Fruit fly (Drosophila melanogaster) whole organism, adult: ENCODE data around the gene Gr5a.

Source experiments
- CG11617 ChIP-seq: fragments of 200-800 bp; sonication (Bioruptor generic); optimal IDR thresholded peaks from 2 replicates; lab custom pipeline; 2017; ENCODE audit warnings: mild to moderate bottlenecking, missing biosample characterization, missing genetic modification reagents, missing genetic modification characterization
- CG12768 ChIP-seq: fragments of 200-800 bp; sonication (Bioruptor generic); optimal IDR thresholded peaks from 2 replicates; lab custom pipeline; 2017; ENCODE audit warnings: missing biosample characterization, missing genetic modification characterization, mild to moderate bottlenecking, moderate library complexity, missing genetic modification reagents
- CG14711 ChIP-seq: fragments of 200-800 bp; sonication (Bioruptor generic); optimal IDR thresholded peaks from 2 replicates; lab custom pipeline; 2018; ENCODE audit warnings: missing biosample characterization, mild to moderate bottlenecking, missing genetic modification characterization, moderate library complexity
- CG1620 ChIP-seq: fragments of 200-800 bp; sonication (Bioruptor generic); optimal IDR thresholded peaks from 2 replicates; lab custom pipeline; 2016; ENCODE audit warnings: missing biosample characterization, missing genetic modification characterization
- CG33017 ChIP-seq: fragments of 200-800 bp; sonication (Bioruptor generic); optimal IDR thresholded peaks from 2 replicates; lab custom pipeline; 2018; ENCODE audit warnings: missing biosample characterization, mild to moderate bottlenecking, missing genetic modification characterization, moderate library complexity
- CG5204 ChIP-seq: fragments of 200-800 bp; sonication (Bioruptor generic); optimal IDR thresholded peaks from 2 replicates; lab custom pipeline; 2016; ENCODE audit warnings: missing biosample characterization, missing genetic modification characterization
- CG7045 ChIP-seq: fragments of 200-800 bp; sonication (Bioruptor generic); optimal IDR thresholded peaks from 2 replicates; lab custom pipeline; 2017; ENCODE audit warnings: missing biosample characterization, mild to moderate bottlenecking, missing genetic modification characterization
- CG7101 ChIP-seq: fragments of 200-800 bp; sonication (Bioruptor generic); optimal IDR thresholded peaks from 2 replicates; lab custom pipeline; 2018; ENCODE audit warnings: missing biosample characterization, mild to moderate bottlenecking, missing genetic modification characterization, moderate library complexity
- Clk ChIP-seq: fragments of 200-800 bp; sonication (Bioruptor generic); optimal IDR thresholded peaks from 2 replicates; lab custom pipeline; 2017; ENCODE audit warnings: missing biosample characterization, missing genetic modification characterization
- Crg-1 ChIP-seq: fragments of 200-800 bp; sonication (Bioruptor generic); optimal IDR thresholded peaks from 2 replicates; lab custom pipeline; 2016; ENCODE audit warnings: missing biosample characterization, missing genetic modification characterization
- Hr96 ChIP-seq: fragments of 200-800 bp; sonication (Bioruptor generic); optimal IDR thresholded peaks from 2 replicates; lab custom pipeline; 2016; ENCODE audit warnings: missing biosample characterization, missing genetic modification characterization
- Mnt ChIP-seq: fragments of 200-800 bp; sonication (Bioruptor generic); optimal IDR thresholded peaks from 2 replicates; lab custom pipeline; 2016; ENCODE audit warnings: missing biosample characterization, mild to moderate bottlenecking, missing genetic modification characterization
- bab1 ChIP-seq: fragments of 200-800 bp; sonication (Bioruptor generic); optimal IDR thresholded peaks from 3 replicates; lab custom pipeline; 2019; ENCODE audit warnings: missing biosample characterization, mild to moderate bottlenecking, missing genetic modification characterization, moderate library complexity
- cic ChIP-seq: fragments of 200-800 bp; sonication (Bioruptor generic); optimal IDR thresholded peaks from 2 replicates; lab custom pipeline; 2017; ENCODE audit warnings: missing biosample characterization, mild to moderate bottlenecking, missing genetic modification characterization, moderate library complexity
- cnc ChIP-seq, 2 experiments: fragments of >200 bp; optimal IDR thresholded peaks; 2 replicates each; lab custom pipeline; 2017
- kay ChIP-seq: fragments of 200-800 bp; sonication (Bioruptor generic); peaks from one replicate; lab custom pipeline; 2016; ENCODE audit warnings: missing biosample characterization, missing genetic modification characterization, borderline replicate concordance
- ovo ChIP-seq: fragments of 200-800 bp; sonication (Bioruptor generic); optimal IDR thresholded peaks from 2 replicates; lab custom pipeline; 2016; ENCODE audit warnings: missing biosample characterization, missing genetic modification characterization
- pad ChIP-seq: fragments of 200-800 bp; sonication (Bioruptor generic); optimal IDR thresholded peaks from 3 replicates; lab custom pipeline; 2017; ENCODE audit warnings: missing biosample characterization, missing genetic modification characterization, mild to moderate bottlenecking, moderate library complexity, missing genetic modification reagents
- tj ChIP-seq: fragments of 200-800 bp; sonication (Bioruptor generic); optimal IDR thresholded peaks from 3 replicates; lab custom pipeline; 2017; ENCODE audit warnings: missing biosample characterization, mild to moderate bottlenecking, missing genetic modification characterization, moderate library complexity
- toe ChIP-seq: fragments of 200-800 bp; sonication (Bioruptor generic); optimal IDR thresholded peaks from 2 replicates; lab custom pipeline; 2016; ENCODE audit warnings: missing biosample characterization, missing genetic modification characterization

Gr5a gene

DNA sequence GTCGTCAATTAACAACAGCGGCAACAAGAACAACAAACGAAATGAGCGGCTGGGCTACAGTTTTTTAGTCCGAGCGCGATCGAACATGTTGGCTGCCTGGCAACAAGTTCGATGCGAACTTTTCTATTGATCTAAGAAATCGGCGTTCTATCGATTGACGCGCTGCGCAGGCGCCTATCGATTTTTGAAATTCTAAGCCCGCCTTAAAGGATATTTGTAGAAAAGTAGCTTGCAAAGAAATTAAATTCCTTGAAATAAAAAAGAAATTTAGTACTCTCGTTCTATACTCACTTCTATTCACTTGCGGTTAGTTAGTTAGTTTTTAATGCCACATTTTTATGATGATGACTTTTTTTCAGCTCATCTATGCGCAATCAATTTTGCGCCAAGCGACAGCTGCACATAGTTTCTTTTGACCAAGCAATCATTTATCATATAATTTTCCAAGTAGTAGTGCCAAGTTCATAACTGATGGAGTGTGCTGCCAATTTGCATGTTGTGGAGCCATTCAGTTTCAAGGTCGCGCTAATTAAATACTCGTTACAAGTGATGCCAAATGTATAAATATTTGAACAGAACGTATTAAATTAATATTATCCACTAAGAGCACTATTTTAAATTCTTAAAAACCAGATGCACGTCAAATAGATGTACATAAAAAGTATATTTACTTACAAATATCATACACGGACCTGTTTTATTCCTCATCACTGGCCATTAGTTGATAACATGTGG is at the start of gene Gr5a, which contains the start of gene Tre1:
Gene Gr5a, plus strand, starts transcription at position 685 of the 735 bp plus-strand sequence.
Gene Tre1, minus strand, starts transcription at position 45 of the 735 bp plus-strand sequence.
- TF ChIP-seq ovo (GFP tag; lab: Kevin White, UChicago) (no peak), CG33017 (tag; lab: Kevin White, UChicago) (no peak), CG11617 (GFP tag; lab: Kevin White, UChicago) (no peak), cnc (optimal IDR thresholded peaks at IDR 0.05; lab: Kevin White, UChicago) (no peak), toe (GFP tag; lab: Kevin White, UChicago) (no peak), CG7045 (GFP tag; lab: Kevin White, UChicago) (no peak)

DNA sequence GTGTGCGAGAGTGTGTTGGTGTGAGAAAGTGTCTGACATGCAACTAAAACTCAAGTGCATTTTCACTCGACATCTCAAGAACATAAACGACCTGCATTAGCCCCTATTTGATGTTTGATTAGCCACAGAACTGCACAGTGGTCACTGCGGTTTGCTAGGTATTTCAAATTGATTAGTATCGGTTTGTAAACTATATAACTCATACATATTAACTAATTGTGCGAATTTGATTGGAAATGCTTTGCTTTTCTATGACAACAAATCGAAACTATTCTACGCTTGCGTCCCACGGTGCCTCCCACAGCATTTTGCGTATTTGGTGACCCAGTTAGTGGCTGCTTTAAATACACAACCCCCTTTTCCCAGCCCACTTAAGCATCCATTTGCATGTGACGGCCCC is 45.7 kb upstream of the Gr5a start:
- no peak for TF ChIP-seq cnc (optimal IDR thresholded peaks at IDR 0.05; lab: Kevin White, UChicago)
- TF ChIP-seq cic, result no peak
- no peak for TF ChIP-seq Mnt
- no peak for TF ChIP-seq CG1620 (GFP tag; lab: Kevin White, UChicago)
- no peak for TF ChIP-seq tj (GFP tag; lab: Kevin White, UChicago)
- TF ChIP-seq toe (GFP tag; lab: Kevin White, UChicago), result no peak
- no peak for TF ChIP-seq CG33017 (tag; lab: Kevin White, UChicago)

DNA sequence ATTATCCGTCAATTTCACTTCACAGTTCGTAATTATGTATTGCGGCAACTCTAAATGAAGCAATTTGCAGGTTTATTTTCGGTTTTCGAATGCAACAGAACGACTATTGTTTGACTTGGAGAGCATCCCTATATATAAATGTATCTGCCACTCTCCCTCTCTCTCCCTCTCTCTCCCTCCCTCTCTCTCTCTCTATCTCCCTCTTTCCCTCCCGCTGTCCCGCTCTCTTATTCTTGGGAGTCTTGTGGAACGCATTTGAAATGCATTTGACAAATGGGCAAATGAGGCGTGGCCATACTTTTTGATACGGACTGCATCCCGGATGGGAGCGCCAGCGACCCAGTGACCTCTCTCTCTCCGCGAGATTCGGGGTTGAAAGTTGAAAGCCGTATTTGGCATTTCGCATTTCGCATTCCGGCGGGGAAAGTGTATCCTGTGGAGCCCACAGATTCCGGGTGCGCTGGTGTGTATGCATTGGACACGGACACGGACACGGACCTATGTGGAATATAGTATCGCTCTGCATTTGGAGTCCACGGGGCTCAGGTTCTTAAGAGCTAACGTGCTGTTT is 43.8 kb upstream of the Gr5a start:
- TF ChIP-seq CG14711 (tag; lab: Kevin White, UChicago), result no peak
- peak; percentile 94 for TF ChIP-seq pad (GFP tag; lab: Kevin White, UChicago)

DNA sequence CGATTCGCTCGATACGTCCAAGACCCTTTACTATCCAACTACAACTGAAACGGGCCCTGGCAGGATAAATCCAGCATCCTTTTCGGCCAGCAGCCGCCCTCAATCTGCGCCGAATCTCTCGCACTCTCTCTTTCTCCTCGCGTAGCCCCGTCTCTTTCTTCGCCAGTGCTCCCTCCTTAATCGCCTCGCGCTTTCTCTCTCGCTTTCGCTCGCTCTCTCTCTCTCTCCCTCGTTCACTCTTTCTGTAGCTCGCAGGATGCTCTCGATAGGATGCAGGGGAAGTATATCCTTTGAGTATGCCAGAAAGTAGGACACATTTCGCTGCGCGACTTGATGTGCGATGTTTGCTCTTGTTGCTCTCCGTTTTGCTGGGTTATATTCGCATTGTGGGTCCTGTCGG is 42.9 kb upstream of the Gr5a start:
- TF ChIP-seq pad (GFP tag; lab: Kevin White, UChicago), result peak; percentile 92
- no peak for TF ChIP-seq toe (GFP tag; lab: Kevin White, UChicago)

DNA sequence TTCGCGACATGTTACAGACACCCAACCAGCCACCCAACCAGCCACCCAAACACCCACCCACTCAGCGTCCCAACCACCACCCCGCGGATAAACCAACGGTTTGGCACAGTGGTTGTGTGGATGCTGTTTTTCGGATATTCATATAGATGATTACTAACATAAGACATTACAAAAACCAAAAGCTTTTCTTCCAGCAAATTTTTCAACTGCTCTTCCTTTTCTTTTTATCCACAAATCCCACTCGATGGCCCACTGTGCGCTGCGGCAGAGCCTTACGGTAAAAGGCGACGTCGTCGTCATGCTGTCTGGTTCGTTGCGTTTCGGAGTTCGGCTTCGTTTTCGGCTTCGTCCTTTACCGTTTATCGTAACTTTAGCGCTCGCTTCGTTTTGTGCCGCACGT is 41.8 kb upstream of the Gr5a start:
- TF ChIP-seq Clk (GFP tag; lab: Kevin White, UChicago) (peak; percentile 9), cnc (optimal IDR thresholded peaks at IDR 0.05; lab: Kevin White, UChicago) (no peak), CG5204 (GFP tag; lab: Kevin White, UChicago) (peak; percentile 15), CG7045 (GFP tag; lab: Kevin White, UChicago) (peak; percentile 30), Crg-1 (GFP tag; lab: Kevin White, UChicago) (no peak), CG33017 (tag; lab: Kevin White, UChicago) (peak; percentile 35), kay (no peak), CG12768 (peak; percentile 26), Hr96 (no peak), pad (GFP tag; lab: Kevin White, UChicago) (no peak)

DNA sequence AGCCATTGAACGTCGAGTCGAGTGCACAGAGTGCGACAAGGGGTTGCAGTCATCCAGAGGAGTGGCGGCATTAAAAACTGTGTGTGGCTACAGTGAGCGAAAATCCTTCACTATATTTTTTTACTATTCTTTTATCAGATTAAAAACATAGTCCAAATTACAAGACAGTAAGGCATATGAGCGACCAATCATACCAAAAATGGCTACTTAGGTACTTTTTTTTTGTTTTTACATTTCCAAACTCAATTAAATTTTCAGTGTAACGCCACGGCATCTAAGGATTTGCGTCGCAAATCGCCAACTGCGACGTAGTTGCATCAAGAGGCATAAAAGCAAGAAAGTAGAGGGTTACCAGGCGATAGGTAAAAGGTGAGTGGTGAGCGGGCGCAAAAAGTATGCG is 41.3 kb upstream of the Gr5a start:
- TF ChIP-seq Crg-1 (GFP tag; lab: Kevin White, UChicago) (no peak), CG7045 (GFP tag; lab: Kevin White, UChicago) (no peak), CG7101 (tag; lab: Kevin White, UChicago) (no peak), kay (no peak), CG12768 (no peak), toe (GFP tag; lab: Kevin White, UChicago) (no peak), ovo (GFP tag; lab: Kevin White, UChicago) (no peak), Hr96 (no peak), pad (GFP tag; lab: Kevin White, UChicago) (no peak), CG11617 (GFP tag; lab: Kevin White, UChicago) (no peak), Mnt (no peak), CG14711 (tag; lab: Kevin White, UChicago) (no peak), CG33017 (tag; lab: Kevin White, UChicago) (no peak), CG1620 (GFP tag; lab: Kevin White, UChicago) (no peak), cnc (optimal IDR thresholded peaks at IDR 0.05; lab: Kevin White, UChicago) (no peak), CG5204 (GFP tag; lab: Kevin White, UChicago) (no peak), cic (no peak)

DNA sequence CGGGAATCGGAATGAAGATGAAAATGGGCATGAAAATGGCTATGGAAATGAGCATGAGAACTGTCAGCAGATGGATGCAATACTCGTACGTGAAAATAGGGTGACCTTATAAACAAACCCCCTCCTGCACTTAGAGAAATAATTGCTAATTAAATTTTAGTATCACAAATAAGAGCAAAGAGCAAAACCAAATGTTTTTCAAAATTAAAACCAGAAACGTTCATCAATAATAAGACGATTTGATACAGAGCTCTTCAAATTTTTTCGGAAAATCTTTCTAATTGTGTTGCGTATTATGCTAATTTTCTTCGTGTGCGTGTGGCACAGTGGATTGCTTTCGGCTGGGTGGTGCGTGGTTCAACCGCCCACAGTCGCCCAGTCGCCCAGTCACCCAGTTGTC is 34.2 kb upstream of the Gr5a start:
- TF ChIP-seq cic, result no peak
- no peak for TF ChIP-seq CG7101 (tag; lab: Kevin White, UChicago)
- TF ChIP-seq tj (GFP tag; lab: Kevin White, UChicago), result no peak
- no peak for TF ChIP-seq CG1620 (GFP tag; lab: Kevin White, UChicago)

DNA sequence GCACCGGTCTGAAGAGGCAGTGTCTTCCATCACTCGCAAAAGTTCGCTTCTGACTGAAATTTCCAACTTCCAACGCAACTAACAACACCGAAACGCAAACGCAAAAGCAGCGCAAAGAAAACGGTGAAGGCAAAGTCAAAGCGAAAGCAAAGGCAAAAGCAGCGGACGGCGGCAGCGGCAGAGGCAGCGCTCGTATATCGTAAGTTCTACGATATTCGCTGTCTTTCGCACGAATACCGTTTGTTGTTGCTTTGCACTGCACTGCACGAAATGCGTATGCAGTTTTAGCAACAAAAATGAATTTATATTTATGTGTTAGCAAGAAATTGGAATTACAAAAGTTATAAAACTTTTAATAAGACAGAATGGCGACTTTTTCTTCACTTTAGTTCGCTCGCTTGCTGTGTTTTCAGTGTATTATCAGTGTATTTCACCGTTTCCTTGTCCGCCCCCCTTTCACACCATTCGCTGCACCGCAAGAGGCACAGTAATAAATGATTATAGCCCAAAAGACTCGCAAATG is 31.9 kb upstream of the Gr5a start, which contains the start of gene OtopLa:
Gene OtopLa, minus strand, starts transcription at position 51 of the 523 bp plus-strand sequence.
- no peak for TF ChIP-seq ovo (GFP tag; lab: Kevin White, UChicago)
- peak; percentile 53 for TF ChIP-seq CG7045 (GFP tag; lab: Kevin White, UChicago)
- TF ChIP-seq toe (GFP tag; lab: Kevin White, UChicago), result peak; percentile 23
- TF ChIP-seq CG7101 (tag; lab: Kevin White, UChicago), result peak; percentile 20
- peak; percentile 15 for TF ChIP-seq bab1 (GFP tag; lab: Kevin White, UChicago)
- no peak for TF ChIP-seq cnc (optimal IDR thresholded peaks at IDR 0.05; lab: Kevin White, UChicago)
- TF ChIP-seq Crg-1 (GFP tag; lab: Kevin White, UChicago), result no peak
- peak; percentile 51 for TF ChIP-seq CG12768
- TF ChIP-seq CG11617 (GFP tag; lab: Kevin White, UChicago), result peak; percentile 5
- TF ChIP-seq Hr96, result no peak
- peak; percentile 45 for TF ChIP-seq CG5204 (GFP tag; lab: Kevin White, UChicago)
- peak; percentile 51 for TF ChIP-seq CG33017 (tag; lab: Kevin White, UChicago)
- TF ChIP-seq pad (GFP tag; lab: Kevin White, UChicago), result no peak
